Fruit fly (Drosophila melanogaster): ENCODE data around the gene cindr.

DNA sequence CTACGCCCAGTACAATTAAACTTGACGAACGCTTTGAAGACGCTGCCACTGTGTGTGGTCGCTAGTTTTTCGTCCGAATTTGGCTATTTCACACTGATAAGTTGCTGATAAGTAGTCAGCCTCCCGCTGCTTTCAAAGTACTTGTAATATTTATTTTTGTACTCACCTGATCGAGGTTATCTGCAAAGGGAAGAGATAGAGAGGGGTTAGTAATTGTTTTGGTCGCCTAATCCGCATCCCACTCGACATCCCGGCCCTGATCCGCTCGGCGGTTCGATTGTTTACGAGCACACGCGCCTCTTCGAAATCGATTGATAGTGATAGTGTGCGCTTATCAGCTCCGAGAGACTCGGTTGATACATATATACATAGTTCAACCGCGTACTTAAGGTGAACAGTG is 28.0 kb upstream of the cindr start:
- TF ChIP-seq vri (GFP tag; optimal IDR thresholded peaks at IDR 0.05) (no peak), svp (GFP tag) (no peak), CG16779 (tag; optimal IDR thresholded peaks at IDR 0.05) (no peak), CG32006 (GFP tag; optimal IDR thresholded peaks at IDR 0.05) (no peak), Sox14 (GFP tag; optimal IDR thresholded peaks at IDR 0.05) (no peak), Blimp-1 (GFP tag; optimal IDR thresholded peaks at IDR 0.05) (no peak), CG34406 (GFP tag; optimal IDR thresholded peaks at IDR 0.05) (no peak), CG11762 (GFP tag; optimal IDR thresholded peaks at IDR 0.05; ENCODE audit: insufficient read depth) (no peak), CG10669 (GFP tag; optimal IDR thresholded peaks at IDR 0.05) (no peak)
